Worm (Caenorhabditis elegans) whole organism, mixed stage, embryonic: ENCODE data around the gene hsp-25.

Experiments
- M03D4.4 ChIP-seq: sonication (generic microtip); optimal IDR thresholded peaks from 2 replicates; lab custom pipeline; 2017; ENCODE audit warnings: mild to moderate bottlenecking, missing genetic modification characterization, missing compliant biosample characterization
- bed-3 ChIP-seq: fragments of 200-800 bp; sonication (Bioruptor generic); optimal IDR thresholded peaks from 3 replicates; lab custom pipeline; 2018; ENCODE audit warnings: mild to moderate bottlenecking, missing genetic modification characterization, moderate library complexity, missing compliant biosample characterization
- blmp-1 ChIP-seq: fragments of 150-350 bp; optimal IDR thresholded peaks from 2 replicates; lab custom pipeline; 2014; ENCODE audit warnings: missing biosample characterization, missing genetic modification characterization
- ceh-39 ChIP-seq: fragments of 150-350 bp; optimal IDR thresholded peaks from 2 replicates; lab custom pipeline; 2014; ENCODE audit warnings: missing biosample characterization, missing genetic modification characterization
- ceh-43 ChIP-seq: fragments of 200-800 bp; sonication (Bioruptor generic); optimal IDR thresholded peaks from 2 replicates; lab custom pipeline; 2018; ENCODE audit warnings: mild to moderate bottlenecking, missing genetic modification characterization, moderate library complexity, missing compliant biosample characterization
- ceh-83 ChIP-seq: fragments of 200-800 bp; sonication (Bioruptor generic); optimal IDR thresholded peaks from 2 replicates; lab custom pipeline; 2018; ENCODE audit warnings: mild to moderate bottlenecking, missing genetic modification characterization, missing compliant biosample characterization
- cnd-1 ChIP-seq: fragments of 200-800 bp; sonication (Bioruptor generic); optimal IDR thresholded peaks from 2 replicates; lab custom pipeline; 2018; ENCODE audit warnings: mild to moderate bottlenecking, missing genetic modification characterization, missing compliant biosample characterization
- drap-1 ChIP-seq: fragments of 200-800 bp; sonication (Bioruptor generic); optimal IDR thresholded peaks from 3 replicates; lab custom pipeline; 2018; ENCODE audit warnings: mild to moderate bottlenecking, missing genetic modification characterization, missing compliant biosample characterization
- elt-1 ChIP-seq: sonication (generic microtip); optimal IDR thresholded peaks from 2 replicates; lab custom pipeline; 2017; ENCODE audit warnings: missing genetic modification characterization, mild to moderate bottlenecking, missing compliant biosample characterization, antibody characterized with exemption, moderate library complexity, borderline replicate concordance; ENCODE audit not compliant: insufficient read depth
- elt-3 ChIP-seq: fragments of 150-350 bp; optimal IDR thresholded peaks from 2 replicates; lab custom pipeline; 2014; ENCODE audit warnings: missing biosample characterization, missing genetic modification characterization
- flh-1 ChIP-seq: fragments of 200-800 bp; sonication (Bioruptor generic); optimal IDR thresholded peaks from 2 replicates; lab custom pipeline; 2018; ENCODE audit warnings: mild to moderate bottlenecking, missing genetic modification characterization, moderate library complexity, missing compliant biosample characterization
- ham-2 ChIP-seq: fragments of 200-800 bp; sonication (Bioruptor generic); optimal IDR thresholded peaks from 2 replicates; lab custom pipeline; 2018; ENCODE audit warnings: mild to moderate bottlenecking, missing genetic modification characterization, missing compliant biosample characterization
- hlh-1 ChIP-seq: fragments of 150-350 bp; optimal IDR thresholded peaks from 2 replicates; lab custom pipeline; 2014; ENCODE audit warnings: missing biosample characterization, missing genetic modification reagents, missing genetic modification characterization
- lin-13 ChIP-seq: fragments of 150-350 bp; optimal IDR thresholded peaks from 2 replicates; lab custom pipeline; 2014; ENCODE audit warnings: missing biosample characterization, missing genetic modification characterization
- lin-32 ChIP-seq: fragments of 200-800 bp; sonication (Bioruptor generic); optimal IDR thresholded peaks from 2 replicates; lab custom pipeline; 2018; ENCODE audit warnings: mild to moderate bottlenecking, missing genetic modification characterization, missing compliant biosample characterization
- lsy-2 ChIP-seq: fragments of 150-350 bp; optimal IDR thresholded peaks from 2 replicates; lab custom pipeline; 2014; ENCODE audit warnings: missing biosample characterization, missing genetic modification characterization
- mab-5 ChIP-seq: fragments of 150-350 bp; optimal IDR thresholded peaks from 2 replicates; lab custom pipeline; 2014; ENCODE audit warnings: missing biosample characterization, missing genetic modification characterization
- mep-1 ChIP-seq: fragments of 150-350 bp; optimal IDR thresholded peaks from 2 replicates; lab custom pipeline; 2017; ENCODE audit warnings: missing biosample characterization, missing genetic modification reagents, missing genetic modification characterization, inconsistent platforms
- mls-2 ChIP-seq: sonication (generic microtip); optimal IDR thresholded peaks from 2 replicates; lab custom pipeline; 2016; ENCODE audit warnings: mild to moderate bottlenecking, missing genetic modification characterization, moderate library complexity, missing compliant biosample characterization
- nhr-12 ChIP-seq: fragments of 150-350 bp; optimal IDR thresholded peaks from 2 replicates; lab custom pipeline; 2014; ENCODE audit warnings: missing biosample characterization, missing genetic modification characterization
- nhr-2 ChIP-seq: fragments of 150-350 bp; optimal IDR thresholded peaks from 2 replicates; lab custom pipeline; 2014; ENCODE audit warnings: missing biosample characterization, missing genetic modification characterization
- nhr-237 ChIP-seq: fragments of 150-350 bp; optimal IDR thresholded peaks from 2 replicates; lab custom pipeline; 2014; ENCODE audit warnings: missing biosample characterization, missing genetic modification characterization
- nhr-28 ChIP-seq: fragments of 150-350 bp; optimal IDR thresholded peaks from 2 replicates; lab custom pipeline; 2014; ENCODE audit warnings: missing biosample characterization, missing genetic modification characterization
- nhr-76 ChIP-seq: sonication (generic microtip); optimal IDR thresholded peaks from 2 replicates; lab custom pipeline; 2017; ENCODE audit warnings: missing biosample characterization, missing genetic modification characterization
- pha-4 ChIP-seq: fragments of 150-350 bp; optimal IDR thresholded peaks from 2 replicates; lab custom pipeline; 2018; ENCODE audit warnings: missing biosample characterization, missing genetic modification reagents, missing genetic modification characterization
- sem-2 ChIP-seq: fragments of 200-800 bp; sonication (Bioruptor generic); optimal IDR thresholded peaks from 2 replicates; lab custom pipeline; 2018; ENCODE audit warnings: mild to moderate bottlenecking, missing genetic modification characterization, missing compliant biosample characterization
- snpc-4 ChIP-seq: fragments of 150-350 bp; optimal IDR thresholded peaks from 2 replicates; lab custom pipeline; 2014; ENCODE audit warnings: missing biosample characterization, missing genetic modification characterization
- sptf-1 ChIP-seq: sonication (generic microtip); optimal IDR thresholded peaks from 2 replicates; lab custom pipeline; 2017; ENCODE audit warnings: mild to moderate bottlenecking, missing genetic modification characterization, moderate library complexity, missing compliant biosample characterization
- tbx-8 ChIP-seq: fragments of 200-800 bp; sonication (Bioruptor generic); optimal IDR thresholded peaks from 2 replicates; lab custom pipeline; 2018; ENCODE audit warnings: mild to moderate bottlenecking, missing genetic modification characterization, moderate library complexity, missing compliant biosample characterization
- unc-120 ChIP-seq: sonication (generic microtip); optimal IDR thresholded peaks from 2 replicates; lab custom pipeline; 2017; ENCODE audit warnings: missing genetic modification characterization, missing compliant biosample characterization; ENCODE audit not compliant: poor library complexity, severe bottlenecking
- unc-39 ChIP-seq: fragments of 150-350 bp; optimal IDR thresholded peaks from 2 replicates; lab custom pipeline; 2014; ENCODE audit warnings: missing biosample characterization, missing genetic modification characterization
- unc-62 ChIP-seq: fragments of 150-350 bp; optimal IDR thresholded peaks from 2 replicates; lab custom pipeline; 2014; ENCODE audit warnings: missing biosample characterization, missing genetic modification reagents, missing genetic modification characterization
- zip-8 ChIP-seq: fragments of 150-350 bp; optimal IDR thresholded peaks from 2 replicates; lab custom pipeline; 2014; ENCODE audit warnings: missing biosample characterization, missing genetic modification characterization
- ztf-11 ChIP-seq: fragments of 150-350 bp; optimal IDR thresholded peaks from 2 replicates; lab custom pipeline; 2014; ENCODE audit warnings: missing biosample characterization, missing genetic modification characterization

hsp-25 gene

ce11 chrX:6039544-6039943 lies at the start of gene hsp-25:
TSS of gene hsp-25 (minus strand) at chrX:6039644.
- TF ChIP-seq cnd-1 (tag; lab: Kevin White, UChicago) (no peak), lsy-2 (no peak), mls-2 (tag; lab: Kevin White, UChicago) (no peak), elt-1 (no peak), flh-1 (GFP tag; lab: Kevin White, UChicago) (no peak)

DNA sequence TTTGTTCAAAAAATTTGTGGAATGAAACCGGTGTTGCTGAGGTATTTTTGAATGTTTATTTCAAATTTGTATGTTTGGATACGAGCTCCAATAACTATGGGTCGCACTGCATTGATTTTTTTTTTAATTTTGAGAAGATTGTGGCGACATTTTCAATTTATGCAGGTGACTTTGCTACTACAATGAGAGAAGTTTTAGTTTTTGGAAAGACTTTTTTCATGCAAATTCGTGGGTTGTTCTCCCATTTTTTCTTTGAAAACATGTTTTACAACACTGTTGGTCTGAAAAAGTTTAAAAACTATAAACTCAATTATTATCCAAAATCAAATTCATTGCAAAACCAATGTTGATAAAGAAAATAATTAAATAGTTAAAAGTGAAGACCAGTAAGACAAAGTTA lies 49.3 kb upstream of the hsp-25 start:
- no peak for TF ChIP-seq zip-8 (tag; lab: Kevin White, UChicago)
- no peak for TF ChIP-seq ham-2 (GFP tag; lab: Kevin White, UChicago)
- no peak for TF ChIP-seq nhr-237
- TF ChIP-seq drap-1 (GFP tag; lab: Kevin White, UChicago), result no peak
- no peak for TF ChIP-seq ceh-83 (GFP tag; lab: Kevin White, UChicago)
- no peak for TF ChIP-seq snpc-4
- TF ChIP-seq nhr-2, result no peak
- no peak for TF ChIP-seq cnd-1 (tag; lab: Kevin White, UChicago)
- TF ChIP-seq hlh-1 (tag; lab: Kevin White, UChicago), result no peak
- TF ChIP-seq sem-2 (GFP tag; lab: Kevin White, UChicago), result no peak

ce11 chrX:6087676-6088075 lies 48.2 kb upstream of the hsp-25 start, which contains the start of gene C45B2.8:
TSS of gene C45B2.8 (plus strand) at chrX:6087976.
- no peak for TF ChIP-seq pha-4
- TF ChIP-seq drap-1 (GFP tag; lab: Kevin White, UChicago), result no peak
- no peak for TF ChIP-seq M03D4.4 (tag; lab: Kevin White, UChicago)
- no peak for TF ChIP-seq nhr-28 (tag; lab: Kevin White, UChicago)
- no peak for TF ChIP-seq mep-1 (tag; lab: Kevin White, UChicago)
- no peak for TF ChIP-seq mab-5 (tag; lab: Kevin White, UChicago)
- no peak for TF ChIP-seq nhr-76
- TF ChIP-seq sptf-1, result no peak
- TF ChIP-seq cnd-1 (tag; lab: Kevin White, UChicago), result no peak
- TF ChIP-seq ztf-11, result no peak
- TF ChIP-seq blmp-1, result no peak
- no peak for TF ChIP-seq ceh-39
- TF ChIP-seq unc-120 (tag; lab: Kevin White, UChicago), result no peak
- no peak for TF ChIP-seq unc-62
- no peak for TF ChIP-seq nhr-237
- no peak for TF ChIP-seq ham-2 (GFP tag; lab: Kevin White, UChicago)
- TF ChIP-seq lin-32 (GFP tag; lab: Kevin White, UChicago), result no peak

ce11 chrX:6085824-6086223 lies 46.4 kb upstream of the hsp-25 start, which contains the start of gene C45B2.1:
TSS of gene C45B2.1 (plus strand) at chrX:6086124.
- TF ChIP-seq mep-1 (tag; lab: Kevin White, UChicago) (no peak), M03D4.4 (tag; lab: Kevin White, UChicago) (no peak), lsy-2 (no peak), unc-62 (no peak), ceh-83 (GFP tag; lab: Kevin White, UChicago) (no peak), nhr-12 (tag; lab: Kevin White, UChicago) (no peak), bed-3 (no peak), ceh-43 (GFP tag; lab: Kevin White, UChicago) (no peak)
- TF ChIP-seq, all 35 proteins: peak for 0

DNA sequence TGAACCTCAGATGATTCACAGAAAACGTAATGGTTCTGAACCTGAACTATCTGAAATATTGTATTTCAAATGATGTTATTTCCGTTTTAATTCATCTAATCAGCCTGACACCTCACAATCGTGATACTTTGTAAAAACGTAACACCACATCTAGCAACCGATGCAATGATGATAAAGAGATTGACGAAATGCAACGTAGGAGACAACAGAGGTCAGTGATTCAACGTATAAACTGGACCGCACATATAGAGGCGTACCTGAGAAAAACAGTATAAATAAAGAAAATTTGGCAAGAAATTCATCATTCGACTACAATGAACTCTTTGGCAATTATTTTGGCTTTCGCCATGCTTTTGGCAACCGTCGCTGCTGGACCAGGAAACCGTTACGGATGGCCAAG lies 45.0 kb upstream of the hsp-25 start, which contains the start of gene C45B2.2:
C45B2.2 (plus strand) TSS at position 301 of the 400 bp plus-strand sequence.
- TF ChIP-seq hlh-1 (tag; lab: Kevin White, UChicago) (no peak), sem-2 (GFP tag; lab: Kevin White, UChicago) (no peak)

DNA sequence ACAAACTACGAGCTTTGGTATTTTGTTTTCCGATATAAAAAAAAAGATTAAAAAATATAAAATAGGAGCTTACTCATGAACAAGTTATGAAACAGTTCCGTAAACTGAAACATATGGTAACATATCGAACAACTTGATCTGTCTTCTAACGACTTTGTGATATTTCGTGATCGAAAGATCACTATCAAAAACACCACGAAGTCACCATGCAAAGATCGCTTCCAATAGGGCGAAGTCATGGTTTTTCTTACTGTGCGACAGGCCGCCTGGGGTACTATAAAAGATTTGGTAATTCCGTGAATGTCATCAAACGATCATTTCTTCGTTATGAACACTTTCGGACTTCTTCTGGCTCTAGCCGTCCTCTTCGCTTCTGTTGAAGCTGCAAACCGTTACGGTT lies 43.2 kb upstream of the hsp-25 start, which contains the start of gene C45B2.3:
C45B2.3 (plus strand) TSS at position 301 of the 400 bp plus-strand sequence.
- TF ChIP-seq unc-39 (no peak), ceh-39 (no peak), lsy-2 (no peak), lin-13 (tag; lab: Kevin White, UChicago) (no peak), nhr-28 (tag; lab: Kevin White, UChicago) (no peak), elt-3 (tag; lab: Kevin White, UChicago) (no peak), tbx-8 (no peak), hlh-1 (tag; lab: Kevin White, UChicago) (no peak), ztf-11 (no peak)
